Fruit fly (Drosophila melanogaster) whole organism, embryonic: ENCODE results near the gene Fas3.
A peak's percentile ranks its signal among the peaks of the same experiment; 100 is the strongest.

ENCODE experiments used
- B-H2 ChIP-seq: fragments of 200-800 bp; sonication (Bioruptor generic); optimal IDR thresholded peaks from 2 replicates; lab custom pipeline; 2018; ENCODE audit warnings: missing biosample characterization, mild to moderate bottlenecking, missing genetic modification characterization
- CG10321 ChIP-seq: fragments of 200-800 bp; sonication (Bioruptor generic); IDR thresholded peaks from 2 replicates; pipeline ENCODE4 v1.3.6; 2022; ENCODE audit warnings: missing biosample characterization, missing genetic modification characterization
- CG10366 ChIP-seq: fragments of 200-800 bp; sonication (Bioruptor generic); IDR thresholded peaks from 2 replicates; pipeline ENCODE4 v1.3.6; 2022; ENCODE audit warnings: missing biosample characterization, missing genetic modification characterization
- CG10431 ChIP-seq: fragments of 200-800 bp; sonication (Bioruptor generic); optimal IDR thresholded peaks from 3 replicates; lab custom pipeline; 2018; ENCODE audit warnings: missing biosample characterization, mild to moderate bottlenecking, missing genetic modification characterization
- CG11560 ChIP-seq: fragments of 200-800 bp; sonication (Bioruptor generic); IDR thresholded peaks from 3 replicates; pipeline ENCODE4 v1.3.6; 2022; ENCODE audit warnings: missing biosample characterization, missing genetic modification characterization
- CG11696 ChIP-seq: fragments of 200-800 bp; sonication (Bioruptor generic); IDR thresholded peaks from 2 replicates; pipeline ENCODE4 v1.3.6; 2022; ENCODE audit warnings: missing biosample characterization, missing genetic modification characterization
- CG12071 ChIP-seq: fragments of 200-800 bp; sonication (Bioruptor generic); optimal IDR thresholded peaks from 3 replicates; lab custom pipeline; 2018; ENCODE audit warnings: missing biosample characterization, mild to moderate bottlenecking, missing genetic modification characterization
- CG13296 ChIP-seq: fragments of 200-800 bp; sonication (Bioruptor generic); optimal IDR thresholded peaks from 3 replicates; lab custom pipeline; 2018; ENCODE audit warnings: missing biosample characterization, mild to moderate bottlenecking, missing genetic modification characterization
- CG13424 ChIP-seq: fragments of 200-800 bp; sonication (Bioruptor generic); optimal IDR thresholded peaks from 2 replicates; lab custom pipeline; 2019; ENCODE audit warnings: missing biosample characterization, mild to moderate bottlenecking, missing genetic modification characterization, moderate library complexity
- CG17385 ChIP-seq: fragments of 200-800 bp; sonication (Bioruptor generic); optimal IDR thresholded peaks from 3 replicates; lab custom pipeline; 2018; ENCODE audit warnings: missing biosample characterization, mild to moderate bottlenecking, missing genetic modification characterization
- CG2712 ChIP-seq: fragments of 200-800 bp; optimal IDR thresholded peaks from 3 replicates; lab custom pipeline; 2019; ENCODE audit warnings: missing biosample characterization, mild to moderate bottlenecking, missing genetic modification characterization, moderate library complexity
- CG31365 ChIP-seq: fragments of 200-800 bp; sonication (Bioruptor generic); optimal IDR thresholded peaks from 2 replicates; lab custom pipeline; 2018; ENCODE audit warnings: missing biosample characterization, mild to moderate bottlenecking, missing genetic modification characterization
- CG31441 ChIP-seq: fragments of 200-800 bp; sonication (Bioruptor generic); IDR thresholded peaks from 2 replicates; pipeline ENCODE4 v1.3.6; 2022; ENCODE audit warnings: missing biosample characterization, missing genetic modification characterization
- CG32772 ChIP-seq: fragments of 200-800 bp; sonication (Bioruptor generic); IDR thresholded peaks from 2 replicates; pipeline ENCODE4 v1.3.6; 2022; ENCODE audit warnings: missing biosample characterization, missing genetic modification characterization
- CG34224 ChIP-seq: fragments of 200-800 bp; sonication (Bioruptor generic); IDR thresholded peaks from 3 replicates; pipeline ENCODE4 v1.3.6; 2022; ENCODE audit warnings: missing biosample characterization, missing genetic modification characterization; ENCODE audit not compliant: partially characterized antibody
- CG3838 ChIP-seq: fragments of 200-800 bp; sonication (Bioruptor generic); optimal IDR thresholded peaks from 3 replicates; lab custom pipeline; 2016; ENCODE audit warnings: missing biosample characterization, missing genetic modification characterization
- CG4424 ChIP-seq: fragments of 200-800 bp; sonication (Bioruptor generic); optimal IDR thresholded peaks from 3 replicates; lab custom pipeline; 2016; ENCODE audit warnings: missing biosample characterization, missing genetic modification characterization
- CG7786 ChIP-seq: fragments of 200-800 bp; sonication (Bioruptor generic); optimal IDR thresholded peaks from 2 replicates; lab custom pipeline; 2016; ENCODE audit warnings: missing biosample characterization, missing genetic modification characterization
- CG7963 ChIP-seq: fragments of 200-800 bp; sonication (Bioruptor generic); IDR thresholded peaks from 3 replicates; pipeline ENCODE4 v1.3.6; 2022; ENCODE audit warnings: missing biosample characterization, missing genetic modification characterization; ENCODE audit not compliant: partially characterized antibody
- CG8281 ChIP-seq: fragments of 200-800 bp; sonication (Bioruptor generic); optimal IDR thresholded peaks from 2 replicates; lab custom pipeline; 2018; ENCODE audit warnings: missing biosample characterization, mild to moderate bottlenecking, missing genetic modification characterization, moderate library complexity
- CG8388 ChIP-seq: fragments of 200-800 bp; sonication (Bioruptor generic); optimal IDR thresholded peaks from 2 replicates; lab custom pipeline; 2019; ENCODE audit warnings: missing biosample characterization, mild to moderate bottlenecking, missing genetic modification characterization, moderate library complexity
- CG9437 ChIP-seq: fragments of 200-800 bp; sonication (Bioruptor generic); optimal IDR thresholded peaks from 2 replicates; lab custom pipeline; 2018; ENCODE audit warnings: missing biosample characterization, mild to moderate bottlenecking, missing genetic modification characterization
- CoRest ChIP-seq: fragments of 200-800 bp; sonication (Bioruptor generic); optimal IDR thresholded peaks from 3 replicates; lab custom pipeline; 2018; ENCODE audit warnings: missing biosample characterization, mild to moderate bottlenecking, missing genetic modification characterization, moderate library complexity
- D19A ChIP-seq: fragments of 200-800 bp; optimal IDR thresholded peaks from 3 replicates; lab custom pipeline; 2019; ENCODE audit warnings: missing biosample characterization, mild to moderate bottlenecking, missing genetic modification characterization, moderate library complexity
- Dref ChIP-seq: fragments of 200-800 bp; sonication (Bioruptor generic); IDR thresholded peaks from 2 replicates; pipeline ENCODE4 v1.3.6; 2022; ENCODE audit warnings: missing biosample characterization, missing genetic modification characterization
- Gug ChIP-seq: fragments of 200-800 bp; sonication (Bioruptor generic); IDR thresholded peaks from 4 replicates; pipeline ENCODE4 v1.3.6; 2022; ENCODE audit warnings: missing biosample characterization, missing genetic modification characterization
- Hr39 ChIP-seq: fragments of >200 bp; optimal IDR thresholded peaks from 2 replicates; lab custom pipeline; 2017
- Mad ChIP-seq: fragments of 200-800 bp; sonication (Bioruptor generic); optimal IDR thresholded peaks from 2 replicates; lab custom pipeline; 2016; ENCODE audit warnings: missing biosample characterization, missing genetic modification characterization
- Nf-YB ChIP-seq: fragments of 200-800 bp; sonication (Bioruptor generic); optimal IDR thresholded peaks from 3 replicates; lab custom pipeline; 2019; ENCODE audit warnings: missing biosample characterization, mild to moderate bottlenecking, missing genetic modification characterization, moderate library complexity
- Poxn ChIP-seq: fragments of 200-800 bp; sonication (Bioruptor generic); IDR thresholded peaks from 2 replicates; pipeline ENCODE4 v1.3.6; 2022; ENCODE audit warnings: missing biosample characterization, missing genetic modification characterization
- Spps ChIP-seq: fragments of 200-800 bp; sonication (Bioruptor generic); optimal IDR thresholded peaks from 2 replicates; lab custom pipeline; 2018; ENCODE audit warnings: missing biosample characterization, mild to moderate bottlenecking, missing genetic modification characterization
- Xbp1 ChIP-seq: fragments of 200-800 bp; sonication (Bioruptor generic); optimal IDR thresholded peaks from 3 replicates; lab custom pipeline; 2016; ENCODE audit warnings: missing biosample characterization, mild to moderate bottlenecking, missing genetic modification characterization
- YL-1 ChIP-seq: fragments of 200-800 bp; sonication (Bioruptor generic); optimal IDR thresholded peaks from 3 replicates; lab custom pipeline; 2017; ENCODE audit warnings: missing biosample characterization, mild to moderate bottlenecking, missing genetic modification characterization
- al ChIP-seq: fragments of 200-800 bp; sonication (Bioruptor generic); IDR thresholded peaks from 2 replicates; pipeline ENCODE4 v1.3.6; 2022; ENCODE audit warnings: missing biosample characterization, missing genetic modification characterization
- bigmax ChIP-seq: fragments of 200-800 bp; sonication (Bioruptor generic); optimal IDR thresholded peaks from 2 replicates; lab custom pipeline; 2018; ENCODE audit warnings: missing biosample characterization, mild to moderate bottlenecking, missing genetic modification characterization
- cg ChIP-seq: fragments of 200-800 bp; sonication (Bioruptor generic); optimal IDR thresholded peaks from 3 replicates; lab custom pipeline; 2019; ENCODE audit warnings: missing biosample characterization, mild to moderate bottlenecking, missing genetic modification characterization, moderate library complexity
- ci ChIP-seq: fragments of 200-800 bp; sonication (Bioruptor generic); IDR thresholded peaks from 3 replicates; pipeline ENCODE4 v1.3.6; 2022; ENCODE audit warnings: missing biosample characterization, missing genetic modification characterization
- crc ChIP-seq: fragments of 200-800 bp; sonication (Bioruptor generic); optimal IDR thresholded peaks from 2 replicates; lab custom pipeline; 2016; ENCODE audit warnings: missing biosample characterization, missing genetic modification characterization
- croc ChIP-seq: fragments of 200-800 bp; sonication (Bioruptor generic); conservative IDR thresholded peaks from 3 replicates; pipeline ENCODE4 v1.3.6; 2022; ENCODE audit warnings: missing biosample characterization, missing genetic modification characterization
- esg ChIP-seq: fragments of 200-800 bp; sonication (Bioruptor generic); conservative IDR thresholded peaks from 2 replicates; pipeline ENCODE4 v1.3.6; 2022; ENCODE audit warnings: missing biosample characterization, missing genetic modification characterization
- fu2 ChIP-seq: fragments of 200-800 bp; sonication (Bioruptor generic); optimal IDR thresholded peaks from 2 replicates; lab custom pipeline; 2016; ENCODE audit warnings: missing biosample characterization, missing genetic modification characterization
- gcm2 ChIP-seq: fragments of 200-800 bp; sonication (Bioruptor generic); optimal IDR thresholded peaks from 2 replicates; lab custom pipeline; 2016; ENCODE audit warnings: missing biosample characterization, missing genetic modification characterization
- grau ChIP-seq: fragments of 200-800 bp; optimal IDR thresholded peaks from 3 replicates; lab custom pipeline; 2019; ENCODE audit warnings: missing biosample characterization, mild to moderate bottlenecking, missing genetic modification characterization, moderate library complexity
- h ChIP-seq: fragments of >200 bp; optimal IDR thresholded peaks from 2 replicates; lab custom pipeline; 2017
- lbe ChIP-seq: fragments of 200-800 bp; sonication (Bioruptor generic); optimal IDR thresholded peaks from 2 replicates; lab custom pipeline; 2016; ENCODE audit warnings: missing biosample characterization, mild to moderate bottlenecking, missing genetic modification characterization
- lov ChIP-seq, 2 experiments: fragments of 200-800 bp in 1 of 2; fragments of >200 bp in 1 of 2; sonication (Bioruptor generic) in 1 of 2; IDR thresholded peaks in 1 of 2; optimal IDR thresholded peaks in 1 of 2; 2 replicates in 1 of 2; 3 replicates in 1 of 2; pipeline versions ENCODE4 v1.3.6 to Lab custom; 2017 to 2022; ENCODE audit warnings: missing biosample characterization in 1 of 2, missing genetic modification characterization in 1 of 2
- oc ChIP-seq: fragments of 200-800 bp; sonication (Bioruptor generic); optimal IDR thresholded peaks from 2 replicates; lab custom pipeline; 2018; ENCODE audit warnings: missing biosample characterization, mild to moderate bottlenecking, missing genetic modification characterization, moderate library complexity
- pfk ChIP-seq: fragments of 200-800 bp; sonication (Bioruptor generic); optimal IDR thresholded peaks from 2 replicates; lab custom pipeline; 2018; ENCODE audit warnings: missing biosample characterization, mild to moderate bottlenecking, missing genetic modification characterization, moderate library complexity
- repo ChIP-seq: fragments of 200-800 bp; sonication (Bioruptor generic); optimal IDR thresholded peaks from 2 replicates; lab custom pipeline; 2016; ENCODE audit warnings: missing biosample characterization, missing genetic modification characterization
- salm ChIP-seq: fragments of 200-800 bp; sonication (Bioruptor generic); optimal IDR thresholded peaks from 2 replicates; lab custom pipeline; 2018; ENCODE audit warnings: missing biosample characterization, mild to moderate bottlenecking, missing genetic modification characterization
- wdn ChIP-seq: fragments of 200-800 bp; sonication (Bioruptor generic); IDR thresholded peaks from 2 replicates; pipeline ENCODE4 v1.3.6; 2022; ENCODE audit warnings: missing biosample characterization, missing genetic modification characterization

Gene Fas3

dm6 chr2L:18325120-18325581, 5.2 kb downstream of the Fas3 start (continued):
- TF ChIP-seq CG11560 (tag; lab: Robert Waterston, UW) (0 out of 3 replicates have a peak, but pooled peaks have one; percentile 35), CG2712 (peak; percentile 90), wdn (GFP tag; lab: Robert Waterston, UW) (peak; percentile 46; the same call in 1 of the 2 replicates), crc (peak; percentile 77), CG12071 (peak; percentile 82), Poxn (GFP tag; lab: Robert Waterston, UW) (no peak), grau (peak; percentile 82), Nf-YB (peak; percentile 54), CG32772 (GFP tag; lab: Robert Waterston, UW) (peak; percentile 87), B-H2 (GFP tag; lab: Kevin White, UChicago) (no peak), oc (tag; lab: Kevin White, UChicago) (peak; percentile 81), ci (GFP tag; lab: Robert Waterston, UW) (peak; percentile 96), salm (tag; lab: Kevin White, UChicago) (peak; percentile 71), fu2 (GFP tag; lab: Kevin White, UChicago) (peak; percentile 43), Xbp1 (GFP tag; lab: Kevin White, UChicago) (peak; percentile 84), CG10431 (GFP tag; lab: Kevin White, UChicago) (peak; percentile 71), CG7786 (GFP tag; lab: Kevin White, UChicago) (peak; percentile 80), Mad (GFP tag; lab: Kevin White, UChicago) (peak; percentile 74), croc (peak; percentile 73), CG31365 (peak; percentile 34), YL-1 (GFP tag; lab: Kevin White, UChicago) (peak; percentile 25), CG3838 (GFP tag; lab: Kevin White, UChicago) (peak; percentile 43), CG8281 (tag; lab: Kevin White, UChicago) (peak; percentile 68), gcm2 (peak; percentile 16), Hr39 (no peak), CG13424 (tag; lab: Kevin White, UChicago) (peak; percentile 89), h (lab: Kevin White, UChicago) (no peak), CG31441 (GFP tag; lab: Robert Waterston, UW) (peak; percentile 89), CG8388 (GFP tag; lab: Kevin White, UChicago) (peak; percentile 83), CG13296 (GFP tag; lab: Kevin White, UChicago) (peak; percentile 56), CG4424 (peak; percentile 84), CG10366 (GFP tag; lab: Robert Waterston, UW) (peak; percentile 89), repo (GFP tag; lab: Kevin White, UChicago) (peak; percentile 64), al (GFP tag; lab: Robert Waterston, UW) (0 out of 2 replicates have a peak, but pooled peaks have one; percentile 14), CG11696 (peak; percentile 51), Gug (peak; percentile 79), D19A (tag; lab: Kevin White, UChicago) (peak; percentile 82), Spps (tag; lab: Kevin White, UChicago) (peak; percentile 51), bigmax (no peak), lov (optimal IDR thresholded peaks at IDR 0.05; lab: Kevin White, UChicago) (no peak), lov (GFP tag; IDR thresholded peaks at IDR 0.05; lab: Robert Waterston, UW) (peak; percentile 82), esg (GFP tag; lab: Robert Waterston, UW) (peak; percentile 82), CG7963 (GFP tag; lab: Robert Waterston, UW) (no peak), Dref (no peak), CG9437 (peak; percentile 67), pfk (GFP tag; lab: Kevin White, UChicago) (no peak), cg (GFP tag; lab: Kevin White, UChicago) (peak; percentile 13), CG17385 (GFP tag; lab: Kevin White, UChicago) (peak; percentile 79), lbe (GFP tag; lab: Kevin White, UChicago) (no peak), CoRest (tag; lab: Kevin White, UChicago) (peak; percentile 91), CG34224 (GFP tag; lab: Robert Waterston, UW) (no peak), CG10321 (GFP tag; lab: Robert Waterston, UW) (no peak)
